Worm (Caenorhabditis elegans): ENCODE results near the gene F22H10.11.

F22H10.11 gene

DNA sequence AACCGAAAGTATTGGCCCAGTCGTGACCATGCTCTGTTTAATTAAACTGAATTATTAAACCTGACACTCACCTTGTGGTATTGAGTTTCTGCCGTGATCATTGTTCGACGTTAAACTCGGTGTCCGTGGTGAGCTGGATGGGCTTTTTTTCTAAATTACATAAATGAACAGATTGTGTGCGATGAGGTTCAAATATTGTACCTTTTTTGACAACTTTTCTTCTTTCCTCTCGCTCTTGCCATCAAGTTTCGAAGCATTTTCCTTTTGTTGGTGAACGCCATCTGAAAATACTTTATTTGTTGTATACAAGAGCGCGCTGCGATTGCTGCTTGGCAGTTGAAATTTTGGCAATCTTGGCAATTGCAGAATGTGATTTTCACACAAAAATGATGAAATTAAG, at the start of gene F22H10.11:
Gene F22H10.11, minus strand, starts transcription at position 101 of the 400 bp plus-strand sequence.
- no peak for TF ChIP-seq ceh-9 (tag; optimal IDR thresholded peaks at IDR 0.05)
- TF ChIP-seq nhr-11 (tag; optimal IDR thresholded peaks at IDR 0.05), result no peak
- TF ChIP-seq egl-5 (tag; optimal IDR thresholded peaks at IDR 0.05), result no peak
- TF ChIP-seq fkh-2 (tag; optimal IDR thresholded peaks at IDR 0.05), result no peak
- TF ChIP-seq nhr-77 (tag; optimal IDR thresholded peaks at IDR 0.05), result no peak
- no peak for TF ChIP-seq ceh-82 (tag; optimal IDR thresholded peaks at IDR 0.05)
- TF ChIP-seq nhr-25 (tag; optimal IDR thresholded peaks at IDR 0.05), result no peak
- TF ChIP-seq nhr-76 (tag; optimal IDR thresholded peaks at IDR 0.05), result no peak
- no peak for TF ChIP-seq eor-1 (tag; optimal IDR thresholded peaks at IDR 0.05)
- TF ChIP-seq daf-12 (tag; optimal IDR thresholded peaks at IDR 0.05), result no peak
- TF ChIP-seq nhr-28 (tag; optimal IDR thresholded peaks at IDR 0.05), result no peak
- TF ChIP-seq snpc-4 (tag; optimal IDR thresholded peaks at IDR 0.05), result no peak
- TF ChIP-seq elt-2 (tag; optimal IDR thresholded peaks at IDR 0.05), result no peak

DNA sequence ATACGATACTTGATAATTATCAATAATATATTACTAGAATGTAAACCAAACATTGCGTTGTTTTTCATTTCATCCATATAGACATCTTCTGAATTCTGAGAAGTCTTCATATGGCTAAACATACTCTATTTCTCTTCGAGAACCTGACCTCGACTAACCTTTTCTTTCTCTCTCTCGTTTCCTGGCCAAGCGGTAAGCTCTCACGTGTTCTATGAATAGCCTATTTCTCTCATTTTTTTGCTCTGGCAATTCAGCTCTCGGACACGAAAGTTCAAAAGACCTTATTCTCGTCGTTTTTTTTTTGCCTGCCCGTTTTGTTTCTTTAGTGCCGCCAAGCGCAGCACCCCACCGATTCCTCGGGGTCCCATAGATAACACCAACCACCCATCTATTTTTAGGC, 49.6 kb upstream of the F22H10.11 start:
- TF ChIP-seq fkh-10 (GFP tag; optimal IDR thresholded peaks at IDR 0.05) (no peak), nfya-1 (tag; optimal IDR thresholded peaks at IDR 0.05; ENCODE audit: insufficient read depth) (peak; percentile 17), lin-39 (tag; optimal IDR thresholded peaks at IDR 0.05) (peak; percentile 56)

DNA sequence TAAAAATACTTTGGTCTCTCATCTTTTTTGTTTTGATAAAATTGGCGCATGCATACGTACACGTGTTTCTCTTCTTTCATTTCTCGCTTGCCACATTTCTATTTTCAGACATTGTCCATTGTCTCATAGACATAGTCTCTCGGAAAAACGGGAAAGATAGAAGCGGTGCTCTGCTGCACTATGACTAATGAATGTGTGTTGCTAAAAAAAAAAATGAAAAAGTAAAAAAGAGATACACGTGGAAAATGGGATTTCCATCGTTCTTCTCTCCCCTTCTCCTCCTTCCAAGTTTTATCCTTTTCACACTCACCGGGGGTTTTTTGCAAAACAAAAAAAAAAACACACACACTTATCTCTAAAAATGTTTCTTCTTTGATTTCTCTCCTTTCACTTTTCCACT, 47.1 kb upstream of the F22H10.11 start:
- TF ChIP-seq sea-2 (GFP tag; optimal IDR thresholded peaks at IDR 0.05) (no peak), jun-1 (tag; optimal IDR thresholded peaks at IDR 0.05) (no peak), ceh-16 (tag; optimal IDR thresholded peaks at IDR 0.05) (no peak), fos-1 (tag; optimal IDR thresholded peaks at IDR 0.05) (no peak), nhr-12 (tag; optimal IDR thresholded peaks at IDR 0.05) (no peak), pqm-1 (tag; optimal IDR thresholded peaks at IDR 0.05) (no peak), nhr-67 (tag; optimal IDR thresholded peaks at IDR 0.05) (no peak), lin-39 (tag; optimal IDR thresholded peaks at IDR 0.05) (no peak), ZK546.5 (tag; optimal IDR thresholded peaks at IDR 0.05) (no peak), nhr-237 (tag; optimal IDR thresholded peaks at IDR 0.05) (no peak), unc-39 (tag; optimal IDR thresholded peaks at IDR 0.05) (no peak), hmg-11 (tag; optimal IDR thresholded peaks at IDR 0.05) (no peak), nfya-1 (tag; optimal IDR thresholded peaks at IDR 0.05; ENCODE audit: insufficient read depth) (no peak), egl-5 (tag; optimal IDR thresholded peaks at IDR 0.05) (no peak), aly-2 (tag; optimal IDR thresholded peaks at IDR 0.05) (no peak), mdl-1 (tag; optimal IDR thresholded peaks at IDR 0.05) (no peak), daf-12 (tag; optimal IDR thresholded peaks at IDR 0.05) (no peak), nhr-43 (tag; optimal IDR thresholded peaks at IDR 0.05; ENCODE audit: poor library complexity, severe bottlenecking) (no peak), ztf-4 (tag; optimal IDR thresholded peaks at IDR 0.05) (no peak), ama-1 (optimal IDR thresholded peaks at IDR 0.05) (no peak)

DNA sequence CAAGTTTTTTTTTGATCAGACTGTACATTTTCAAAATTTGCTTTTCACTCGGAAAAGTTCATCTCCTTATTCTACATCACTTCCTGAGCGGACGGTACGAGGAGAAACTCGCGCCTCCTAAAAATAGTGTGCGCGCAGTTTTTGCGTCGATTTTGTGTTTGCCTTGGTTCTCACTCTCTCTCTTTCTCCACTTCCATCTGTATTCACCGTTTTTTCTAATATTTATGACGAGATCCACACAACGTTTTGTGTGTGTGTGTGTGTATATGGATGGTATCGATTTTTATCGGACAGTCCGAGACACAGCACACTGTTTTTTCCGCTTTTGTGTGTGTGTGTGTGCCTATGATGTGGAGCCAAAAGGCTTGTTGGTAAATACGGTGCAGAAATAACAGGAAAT, 45.6 kb upstream of the F22H10.11 start:
- TF ChIP-seq pha-4 (tag; optimal IDR thresholded peaks at IDR 0.05) (peak; percentile 83), unc-62 (GFP tag; optimal IDR thresholded peaks at IDR 0.05) (no peak), nhr-67 (tag; optimal IDR thresholded peaks at IDR 0.05) (no peak), nhr-76 (tag; optimal IDR thresholded peaks at IDR 0.05) (no peak)

DNA sequence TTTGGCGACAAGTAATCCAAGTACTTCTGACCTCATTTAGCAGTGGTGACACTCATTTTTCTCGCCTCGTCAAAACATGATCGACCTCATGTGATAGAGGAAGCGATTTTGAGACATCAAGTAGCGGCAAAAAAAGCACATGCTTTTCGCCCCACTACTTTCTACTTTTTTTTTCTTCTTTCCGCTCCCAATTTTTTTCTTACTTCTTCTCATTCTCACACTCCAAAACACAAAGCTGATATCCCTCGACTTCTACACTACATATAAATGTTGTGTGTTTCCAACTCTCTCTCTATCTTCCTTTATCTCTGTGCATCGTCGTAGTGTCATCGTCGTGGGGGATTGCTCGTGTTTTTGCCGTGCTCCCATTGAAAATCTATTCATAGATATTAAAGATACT, 44.4 kb upstream of the F22H10.11 start:
- TF ChIP-seq skn-1 (tag; optimal IDR thresholded peaks at IDR 0.05) (peak; percentile 37), hmg-11 (tag; optimal IDR thresholded peaks at IDR 0.05) (no peak), nhr-77 (tag; optimal IDR thresholded peaks at IDR 0.05) (no peak), nhr-11 (tag; optimal IDR thresholded peaks at IDR 0.05) (peak; percentile 72), ztf-11 (tag; optimal IDR thresholded peaks at IDR 0.05) (no peak), elt-2 (tag; optimal IDR thresholded peaks at IDR 0.05) (no peak), egl-5 (tag; optimal IDR thresholded peaks at IDR 0.05) (no peak), eor-1 (tag; optimal IDR thresholded peaks at IDR 0.05) (no peak), nfya-1 (tag; optimal IDR thresholded peaks at IDR 0.05; ENCODE audit: insufficient read depth) (peak; percentile 16), mdl-1 (tag; optimal IDR thresholded peaks at IDR 0.05) (no peak), elt-3 (tag; optimal IDR thresholded peaks at IDR 0.05) (no peak), lin-39 (tag; optimal IDR thresholded peaks at IDR 0.05) (peak; percentile 1), pqm-1 (tag; optimal IDR thresholded peaks at IDR 0.05) (no peak), lin-15B (tag; optimal IDR thresholded peaks at IDR 0.05) (no peak), elt-1 (tag; optimal IDR thresholded peaks at IDR 0.05) (no peak)

Measured in whole organism, L3 larva.